Fruit fly (Drosophila melanogaster) whole organism, embryonic: ENCODE measurements around the gene CG14020.

Experiments
- BEAF-32 ChIP-seq: fragments of 200-800 bp; sonication (Bioruptor generic); optimal IDR thresholded peaks from 3 replicates; lab custom pipeline; 2017; ENCODE audit warnings: missing biosample characterization, missing genetic modification characterization, mild to moderate bottlenecking, moderate library complexity, missing genetic modification reagents
- CG10147 ChIP-seq: fragments of 200-800 bp; sonication (Bioruptor generic); optimal IDR thresholded peaks from 2 replicates; lab custom pipeline; 2019; ENCODE audit warnings: missing biosample characterization, mild to moderate bottlenecking, missing genetic modification characterization, moderate library complexity
- CG10267 ChIP-seq: fragments of 200-800 bp; sonication (Bioruptor generic); optimal IDR thresholded peaks from 2 replicates; lab custom pipeline; 2018; ENCODE audit warnings: missing biosample characterization, mild to moderate bottlenecking, missing genetic modification characterization, moderate library complexity
- CG11456 ChIP-seq: fragments of 200-800 bp; sonication (Bioruptor generic); IDR thresholded peaks from 3 replicates; pipeline ENCODE4 v1.3.6; 2022; ENCODE audit warnings: missing biosample characterization, missing genetic modification characterization
- CG12659 ChIP-seq: fragments of 200-800 bp; sonication (Bioruptor generic); optimal IDR thresholded peaks from 3 replicates; lab custom pipeline; 2017; ENCODE audit warnings: mild to moderate bottlenecking, missing biosample characterization, missing genetic modification reagents, missing genetic modification characterization
- CG12744 ChIP-seq: fragments of 200-800 bp; sonication (Bioruptor generic); optimal IDR thresholded peaks from 2 replicates; lab custom pipeline; 2016; ENCODE audit warnings: missing biosample characterization, missing genetic modification characterization
- CG12942 ChIP-seq: fragments of 200-800 bp; sonication (Bioruptor generic); optimal IDR thresholded peaks from 3 replicates; lab custom pipeline; 2016; ENCODE audit warnings: missing biosample characterization, missing genetic modification characterization
- CG15011 ChIP-seq: fragments of 200-800 bp; sonication (Bioruptor generic); optimal IDR thresholded peaks from 3 replicates; lab custom pipeline; 2018; ENCODE audit warnings: missing biosample characterization, mild to moderate bottlenecking, missing genetic modification characterization
- CG16813 ChIP-seq: fragments of 200-800 bp; sonication (Bioruptor generic); IDR thresholded peaks from 3 replicates; pipeline ENCODE4 v1.3.6; 2022; ENCODE audit warnings: missing biosample characterization, missing genetic modification characterization; ENCODE audit not compliant: partially characterized antibody
- CG18619 ChIP-seq: fragments of 200-800 bp; sonication (Bioruptor generic); optimal IDR thresholded peaks from 3 replicates; lab custom pipeline; 2017; ENCODE audit warnings: missing biosample characterization, mild to moderate bottlenecking, missing genetic modification characterization
- CG31224 ChIP-seq: fragments of 200-800 bp; sonication (Bioruptor generic); IDR thresholded peaks from 2 replicates; pipeline ENCODE4 v1.3.6; 2022; ENCODE audit warnings: missing biosample characterization, missing genetic modification characterization
- CG31441 ChIP-seq: fragments of 200-800 bp; sonication (Bioruptor generic); IDR thresholded peaks from 2 replicates; pipeline ENCODE4 v1.3.6; 2022; ENCODE audit warnings: missing biosample characterization, missing genetic modification characterization
- CG32767 ChIP-seq: fragments of 200-800 bp; sonication (Bioruptor generic); IDR thresholded peaks from 2 replicates; pipeline ENCODE4 v1.3.6; 2022; ENCODE audit warnings: missing biosample characterization, missing genetic modification characterization
- CG4282 ChIP-seq: fragments of 200-800 bp; sonication (Bioruptor generic); optimal IDR thresholded peaks from 2 replicates; lab custom pipeline; 2016; ENCODE audit warnings: missing biosample characterization, missing genetic modification characterization
- CG4404 ChIP-seq: fragments of 200-800 bp; sonication (Bioruptor generic); IDR thresholded peaks from 2 replicates; pipeline ENCODE4 v1.3.6; 2022; ENCODE audit warnings: missing biosample characterization, missing genetic modification characterization
- CG6654 ChIP-seq: fragments of 200-800 bp; sonication (Bioruptor generic); optimal IDR thresholded peaks from 2 replicates; lab custom pipeline; 2017; ENCODE audit warnings: missing biosample characterization, mild to moderate bottlenecking, missing genetic modification characterization
- CG8089 ChIP-seq: fragments of 200-800 bp; sonication (Bioruptor generic); optimal IDR thresholded peaks from 3 replicates; lab custom pipeline; 2016; ENCODE audit warnings: missing biosample characterization, missing genetic modification characterization
- CG9817 ChIP-seq: fragments of 200-800 bp; sonication (Bioruptor generic); optimal IDR thresholded peaks from 2 replicates; lab custom pipeline; 2018; ENCODE audit warnings: missing biosample characterization, mild to moderate bottlenecking, missing genetic modification characterization, moderate library complexity
- CG9932 ChIP-seq: fragments of 200-800 bp; sonication (Bioruptor generic); IDR thresholded peaks from 2 replicates; pipeline ENCODE4 v1.3.6; 2022; ENCODE audit warnings: missing biosample characterization, missing genetic modification characterization
- CrebB ChIP-seq: fragments of 200-800 bp; sonication (Bioruptor generic); optimal IDR thresholded peaks from 3 replicates; lab custom pipeline; 2018; ENCODE audit warnings: missing biosample characterization, mild to moderate bottlenecking, missing genetic modification characterization
- Deaf1 ChIP-seq: fragments of 200-800 bp; optimal IDR thresholded peaks from 3 replicates; lab custom pipeline; 2019; ENCODE audit warnings: missing biosample characterization, mild to moderate bottlenecking, missing genetic modification characterization, moderate library complexity
- E2f1 ChIP-seq: fragments of 200-800 bp; sonication (Bioruptor generic); IDR thresholded peaks from 2 replicates; pipeline ENCODE4 v1.3.6; 2022; ENCODE audit warnings: missing biosample characterization, missing genetic modification characterization
- Eip74EF ChIP-seq, 2 experiments: fragments of 200-800 bp in 1 of 2; fragments of >200 bp in 1 of 2; sonication (Bioruptor generic) in 1 of 2; optimal IDR thresholded peaks; 2 replicates each; lab custom pipeline; 2017 to 2019; ENCODE audit warnings: missing biosample characterization in 2 of 2, missing genetic modification characterization in 2 of 2, mild to moderate bottlenecking in 1 of 2, moderate library complexity in 1 of 2
- Fer2 ChIP-seq: fragments of 200-800 bp; sonication (Bioruptor generic); optimal IDR thresholded peaks from 2 replicates; lab custom pipeline; 2018; ENCODE audit warnings: missing biosample characterization, mild to moderate bottlenecking, missing genetic modification characterization, moderate library complexity
- Hand ChIP-seq: fragments of 200-800 bp; sonication (Bioruptor generic); optimal IDR thresholded peaks from 2 replicates; lab custom pipeline; 2017; ENCODE audit warnings: mild to moderate bottlenecking, missing biosample characterization, missing genetic modification reagents, missing genetic modification characterization
- Hr51 ChIP-seq, 2 experiments: fragments of 200-800 bp; sonication (Bioruptor generic); optimal IDR thresholded peaks; 2 replicates in 1 of 2; 3 replicates in 1 of 2; lab custom pipeline; 2016 to 2018; ENCODE audit warnings: missing biosample characterization in 2 of 2, missing genetic modification characterization in 2 of 2, mild to moderate bottlenecking in 1 of 2, moderate library complexity in 1 of 2
- Lhr ChIP-seq: fragments of 200-800 bp; sonication (Bioruptor generic); optimal IDR thresholded peaks from 3 replicates; lab custom pipeline; 2017; ENCODE audit warnings: mild to moderate bottlenecking, missing biosample characterization, missing genetic modification reagents, missing genetic modification characterization
- Ptx1 ChIP-seq: fragments of 200-800 bp; sonication (Bioruptor generic); IDR thresholded peaks from 2 replicates; pipeline ENCODE4 v1.3.6; 2022; ENCODE audit warnings: missing biosample characterization, missing genetic modification characterization
- Spps ChIP-seq: fragments of 200-800 bp; sonication (Bioruptor generic); optimal IDR thresholded peaks from 2 replicates; lab custom pipeline; 2018; ENCODE audit warnings: missing biosample characterization, mild to moderate bottlenecking, missing genetic modification characterization
- Ssrp ChIP-seq: fragments of 200-800 bp; sonication (Bioruptor generic); optimal IDR thresholded peaks from 2 replicates; lab custom pipeline; 2018; ENCODE audit warnings: missing biosample characterization, mild to moderate bottlenecking, missing genetic modification characterization, moderate library complexity
- ab ChIP-seq: fragments of 200-800 bp; sonication (Bioruptor generic); optimal IDR thresholded peaks from 2 replicates; lab custom pipeline; 2016; ENCODE audit warnings: missing biosample characterization, missing genetic modification characterization
- bigmax ChIP-seq: fragments of 200-800 bp; sonication (Bioruptor generic); optimal IDR thresholded peaks from 2 replicates; lab custom pipeline; 2018; ENCODE audit warnings: missing biosample characterization, mild to moderate bottlenecking, missing genetic modification characterization
- chm ChIP-seq: fragments of 200-800 bp; sonication (Bioruptor generic); IDR thresholded peaks from 2 replicates; pipeline ENCODE4 v1.3.6; 2022; ENCODE audit warnings: missing biosample characterization, missing genetic modification characterization
- chn ChIP-seq: fragments of 200-800 bp; sonication (Bioruptor generic); optimal IDR thresholded peaks from 2 replicates; lab custom pipeline; 2016; ENCODE audit warnings: missing biosample characterization, missing genetic modification characterization
- crc ChIP-seq: fragments of 200-800 bp; sonication (Bioruptor generic); optimal IDR thresholded peaks from 2 replicates; lab custom pipeline; 2016; ENCODE audit warnings: missing biosample characterization, missing genetic modification characterization
- cwo ChIP-seq: fragments of 200-800 bp; sonication (Bioruptor generic); optimal IDR thresholded peaks from 3 replicates; lab custom pipeline; 2017; ENCODE audit warnings: missing biosample characterization, missing genetic modification characterization, mild to moderate bottlenecking, moderate library complexity, missing genetic modification reagents
- fu2 ChIP-seq: fragments of 200-800 bp; sonication (Bioruptor generic); optimal IDR thresholded peaks from 2 replicates; lab custom pipeline; 2016; ENCODE audit warnings: missing biosample characterization, missing genetic modification characterization
- gem ChIP-seq: fragments of 200-800 bp; sonication (Bioruptor generic); optimal IDR thresholded peaks from 2 replicates; lab custom pipeline; 2019; ENCODE audit warnings: missing biosample characterization, mild to moderate bottlenecking, missing genetic modification characterization, moderate library complexity
- gfzf ChIP-seq: fragments of 200-800 bp; sonication (Bioruptor generic); optimal IDR thresholded peaks from 2 replicates; lab custom pipeline; 2016; ENCODE audit warnings: missing biosample characterization, mild to moderate bottlenecking, missing genetic modification characterization, moderate library complexity
- mam ChIP-seq: fragments of 200-800 bp; sonication (Bioruptor generic); optimal IDR thresholded peaks from 3 replicates; lab custom pipeline; 2016; ENCODE audit warnings: missing biosample characterization, missing genetic modification characterization
- pum ChIP-seq: fragments of 200-800 bp; sonication (Bioruptor generic); optimal IDR thresholded peaks from 2 replicates; lab custom pipeline; 2016; ENCODE audit warnings: missing biosample characterization, missing genetic modification characterization
- row ChIP-seq: fragments of 200-800 bp; sonication (Bioruptor generic); IDR thresholded peaks from 3 replicates; pipeline ENCODE4 v1.3.6; 2022; ENCODE audit warnings: missing biosample characterization, missing genetic modification characterization
- sd ChIP-seq: fragments of 200-800 bp; sonication (Bioruptor generic); optimal IDR thresholded peaks from 3 replicates; lab custom pipeline; 2018; ENCODE audit warnings: missing biosample characterization, mild to moderate bottlenecking, missing genetic modification characterization, moderate library complexity
- slou ChIP-seq: fragments of 200-800 bp; sonication (Bioruptor generic); optimal IDR thresholded peaks from 3 replicates; lab custom pipeline; 2016; ENCODE audit warnings: missing biosample characterization, missing genetic modification characterization
- so ChIP-seq: fragments of 200-800 bp; sonication (Bioruptor generic); IDR thresholded peaks from 3 replicates; pipeline ENCODE4 v1.3.6; 2022; ENCODE audit warnings: missing biosample characterization, missing genetic modification characterization
- sob ChIP-seq: fragments of 200-800 bp; sonication (Bioruptor generic); IDR thresholded peaks from 2 replicates; pipeline ENCODE4 v1.3.6; 2022; ENCODE audit warnings: missing biosample characterization, missing genetic modification characterization
- tap ChIP-seq: fragments of 200-800 bp; optimal IDR thresholded peaks from 3 replicates; lab custom pipeline; 2019; ENCODE audit warnings: missing biosample characterization, mild to moderate bottlenecking, missing genetic modification characterization, moderate library complexity
- tup ChIP-seq: fragments of 200-800 bp; sonication (Bioruptor generic); optimal IDR thresholded peaks from 2 replicates; lab custom pipeline; 2016; ENCODE audit warnings: missing biosample characterization, mild to moderate bottlenecking, missing genetic modification characterization, moderate library complexity
- twi ChIP-seq: fragments of 200-800 bp; optimal IDR thresholded peaks from 2 replicates; lab custom pipeline; 2019; ENCODE audit warnings: missing biosample characterization, mild to moderate bottlenecking, missing genetic modification characterization, moderate library complexity
- wor ChIP-seq: fragments of 200-800 bp; sonication (Bioruptor generic); IDR thresholded peaks from 2 replicates; pipeline ENCODE4 v1.3.6; 2022; ENCODE audit warnings: missing biosample characterization, missing genetic modification characterization

The CG14020 gene

DNA sequence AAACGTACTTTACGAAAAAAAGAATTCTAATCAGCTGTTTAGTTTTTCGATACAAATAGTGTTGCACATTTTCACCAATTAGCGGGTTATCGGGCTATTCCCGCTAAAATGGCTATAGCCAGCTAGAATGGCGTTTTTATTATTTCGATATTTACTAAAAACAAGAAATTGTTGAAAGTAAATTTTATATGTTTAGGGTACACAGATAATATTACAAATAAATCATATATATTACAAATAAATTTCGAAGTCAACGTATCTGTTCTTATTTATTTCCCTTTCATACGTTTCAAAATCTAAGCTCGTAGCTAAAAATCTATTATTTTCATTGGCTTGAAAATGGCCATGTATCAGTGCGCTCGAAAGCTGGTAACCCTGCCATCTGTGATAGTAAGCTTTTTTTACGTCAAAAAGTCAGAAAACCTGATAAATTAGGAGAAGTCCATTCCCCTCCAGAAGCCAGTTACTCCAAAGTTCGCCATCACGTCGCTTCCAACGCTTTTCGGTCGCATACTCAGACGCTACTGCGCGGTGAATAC is 2.4 kb downstream of the CG14020 start, which contains the start of the genes CG7382 and cl (continued):
- TF ChIP-seq CG31224 (GFP tag; lab: Robert Waterston, UW) (no peak), CG18619 (GFP tag; lab: Kevin White, UChicago) (peak; percentile 27), CG4404 (GFP tag; lab: Robert Waterston, UW) (peak; percentile 20; the same call in 1 of the 2 replicates), Ssrp (tag; lab: Kevin White, UChicago) (peak; percentile 39), ab (GFP tag; lab: Kevin White, UChicago) (no peak), CG16813 (GFP tag; lab: Robert Waterston, UW) (no peak), tup (GFP tag; lab: Kevin White, UChicago) (no peak), gem (peak; percentile 64), so (GFP tag; lab: Robert Waterston, UW) (no peak), slou (GFP tag; lab: Kevin White, UChicago) (peak; percentile 23), CrebB (tag; lab: Kevin White, UChicago) (no peak), CG10147 (GFP tag; lab: Kevin White, UChicago) (peak; percentile 26), CG31441 (peak; percentile 61; the same call in 1 of the 2 replicates), CG12659 (peak; percentile 71), CG8089 (GFP tag; lab: Kevin White, UChicago) (no peak), CG12942 (GFP tag; lab: Kevin White, UChicago) (peak; percentile 17), BEAF-32 (GFP tag; lab: Kevin White, UChicago) (peak; percentile 56), CG12744 (GFP tag; lab: Kevin White, UChicago) (no peak), fu2 (GFP tag; lab: Kevin White, UChicago) (no peak), Hr51 (GFP tag; optimal IDR thresholded peaks at IDR 0.05; lab: Kevin White, UChicago) (peak in 1 of 2 experiments; percentile 54), CG4282 (GFP tag; lab: Kevin White, UChicago) (no peak), wor (GFP tag; lab: Robert Waterston, UW) (no peak), bigmax (GFP tag; lab: Kevin White, UChicago) (no peak), Ptx1 (GFP tag; lab: Robert Waterston, UW) (no peak), cwo (GFP tag; lab: Kevin White, UChicago) (no peak), sd (tag; lab: Kevin White, UChicago) (peak; percentile 59), Deaf1 (tag; lab: Kevin White, UChicago) (no peak), crc (GFP tag; lab: Kevin White, UChicago) (no peak), row (peak; percentile 93), chn (GFP tag; lab: Kevin White, UChicago) (no peak), sob (GFP tag; lab: Robert Waterston, UW) (peak; percentile 19; the same call in 1 of the 2 replicates), Hand (GFP tag; lab: Kevin White, UChicago) (no peak), Lhr (GFP tag; lab: Kevin White, UChicago) (no peak), E2f1 (GFP tag; lab: Robert Waterston, UW) (no peak), chm (GFP tag; lab: Robert Waterston, UW) (0 out of 2 replicates have a peak, but pooled peaks have one; percentile 33), Fer2 (tag; lab: Kevin White, UChicago) (peak; percentile 9), mam (peak; percentile 16), CG10267 (tag; lab: Kevin White, UChicago) (peak; percentile 64), Eip74EF (GFP tag; optimal IDR thresholded peaks at IDR 0.05; lab: Kevin White, UChicago) (no peak), pum (GFP tag; lab: Kevin White, UChicago) (no peak), Spps (tag; lab: Kevin White, UChicago) (no peak), CG11456 (GFP tag; lab: Robert Waterston, UW) (no peak), gfzf (GFP tag; lab: Kevin White, UChicago) (peak; percentile 60), CG32767 (no peak), CG9817 (peak; percentile 34), twi (tag; lab: Kevin White, UChicago) (peak; percentile 47), CG9932 (GFP tag; lab: Robert Waterston, UW) (peak; percentile 76), tap (tag; lab: Kevin White, UChicago) (no peak), CG15011 (GFP tag; lab: Kevin White, UChicago) (no peak), CG6654 (GFP tag; lab: Kevin White, UChicago) (no peak)
